3 fruit fly cellular contexts compared by ENCODE assay signal in the genomic region with DNA sequence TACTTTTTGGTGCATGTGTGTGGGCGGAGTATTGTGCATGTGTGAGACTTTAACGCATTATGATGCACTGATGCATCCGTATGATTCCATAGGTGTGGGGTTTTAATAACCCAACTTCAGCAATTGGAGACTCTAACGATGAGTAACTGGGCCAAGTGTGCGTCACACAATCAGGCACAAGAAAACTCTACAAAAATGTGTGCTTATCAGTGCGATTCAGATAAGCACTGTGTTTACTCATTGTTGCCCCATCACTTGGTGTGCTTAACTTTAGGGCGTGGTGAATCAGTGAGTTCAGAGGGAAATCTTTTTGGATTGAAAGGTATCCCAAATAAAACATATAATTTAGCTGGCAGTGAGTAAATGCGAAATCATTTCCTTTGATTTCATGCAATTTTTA.
A peak's percentile ranks its signal among the peaks of the same experiment; 100 is the strongest.
TF ChIP-seq lines count a peak whose summit lies in the region.

No protein-coding gene starts in this region.

- TF ChIP-seq CTCF in whole organism, embryonic (GFP tag; optimal IDR thresholded peaks at IDR 0.05; lab: Kevin White, UChicago) = no peak

TF ChIP-seq in whole organism, adult, 20 proteins besides CTCF, POLR2A, EP300 and RAD21:
- no peak for TF ChIP-seq CG14711 (tag; optimal IDR thresholded peaks at IDR 0.05; lab: Kevin White, UChicago)
- peak; percentile 48 for TF ChIP-seq kay (GFP tag; lab: Kevin White, UChicago; ENCODE audit: borderline replicate concordance)
- no peak for TF ChIP-seq toe (GFP tag; optimal IDR thresholded peaks at IDR 0.05; lab: Kevin White, UChicago)
- no peak for TF ChIP-seq CG11617 (GFP tag; optimal IDR thresholded peaks at IDR 0.05; lab: Kevin White, UChicago)

TF ChIP-seq in whole organism, embryonic, 481 proteins besides CTCF, POLR2A, EP300 and RAD21:
- TF ChIP-seq Spps (tag; optimal IDR thresholded peaks at IDR 0.05; lab: Kevin White, UChicago) (no peak), sd (tag; optimal IDR thresholded peaks at IDR 0.05; lab: Kevin White, UChicago) (peak; percentile 78), vnd (GFP tag; IDR thresholded peaks at IDR 0.05; lab: Robert Waterston, UW; ENCODE audit: partially characterized antibody) (no peak), kay (GFP tag; optimal IDR thresholded peaks at IDR 0.05; lab: Kevin White, UChicago) (peak; percentile 40), CG34376 (GFP tag; optimal IDR thresholded peaks at IDR 0.05; lab: Kevin White, UChicago) (no peak), chinmo (GFP tag; IDR thresholded peaks at IDR 0.05; lab: Robert Waterston, UW; ENCODE audit: partially characterized antibody) (0 out of 4 replicates have a peak, but pooled peaks have one; percentile 12), nerfin-1 (tag; optimal IDR thresholded peaks at IDR 0.05; lab: Kevin White, UChicago) (no peak), sens (GFP tag; lab: Kevin White, UChicago) (peak; percentile 28), stc (GFP tag; IDR thresholded peaks at IDR 0.05; lab: Robert Waterston, UW) (no peak), CG11456 (GFP tag; IDR thresholded peaks at IDR 0.05; lab: Robert Waterston, UW) (no peak), GATAe (GFP tag; conservative IDR thresholded peaks at IDR 0.05; lab: Robert Waterston, UW) (0 out of 2 replicates have a peak, but pooled peaks have one; percentile 8), Sin3A (optimal IDR thresholded peaks at IDR 0.05; lab: Kevin White, UChicago) (no peak), bowl (GFP tag; IDR thresholded peaks at IDR 0.05; lab: Robert Waterston, UW) (no peak), chm (GFP tag; IDR thresholded peaks at IDR 0.05; lab: Robert Waterston, UW) (no peak), Chrac-16 (GFP tag; optimal IDR thresholded peaks at IDR 0.05; lab: Kevin White, UChicago) (no peak)

TF ChIP-seq in whole organism, prepupa, 60 proteins besides CTCF, POLR2A, EP300 and RAD21:
- no peak for TF ChIP-seq dac (GFP tag; optimal IDR thresholded peaks at IDR 0.05; lab: Kevin White, UChicago)
- no peak for TF ChIP-seq CG31627 (GFP tag; optimal IDR thresholded peaks at IDR 0.05; lab: Kevin White, UChicago)
- no peak for TF ChIP-seq CG8319 (GFP tag; optimal IDR thresholded peaks at IDR 0.05; lab: Kevin White, UChicago)
- TF ChIP-seq Sox14 (GFP tag; optimal IDR thresholded peaks at IDR 0.05; lab: Kevin White, UChicago) = no peak
- no peak for TF ChIP-seq Eip93F (GFP tag; optimal IDR thresholded peaks at IDR 0.05; lab: Kevin White, UChicago)
- peak; percentile 58 for TF ChIP-seq fkh (GFP tag; optimal IDR thresholded peaks at IDR 0.05; lab: Kevin White, UChicago)
- TF ChIP-seq Blimp-1 (GFP tag; optimal IDR thresholded peaks at IDR 0.05; lab: Kevin White, UChicago) = no peak
